Worm (Caenorhabditis elegans) whole organism, young adult: ENCODE data around the gene Y59H11AM.4.

Source experiments
- B0261.1 ChIP-seq: sonication (generic microtip); optimal IDR thresholded peaks from 2 replicates; lab custom pipeline; 2016; ENCODE audit warnings: mild to moderate bottlenecking, missing genetic modification characterization, moderate library complexity, missing compliant biosample characterization
- C06A6.2 ChIP-seq: fragments of 200-800 bp; sonication (Bioruptor generic); conservative IDR thresholded peaks from 2 replicates; pipeline ENCODE4 v1.3.6; 2022; ENCODE audit warnings: missing genetic modification characterization, missing compliant biosample characterization
- F10E7.11 ChIP-seq: sonication (generic microtip); optimal IDR thresholded peaks from 2 replicates; lab custom pipeline; 2017; ENCODE audit warnings: mild to moderate bottlenecking, missing genetic modification characterization, moderate library complexity, missing compliant biosample characterization
- F37B4.10 ChIP-seq: fragments of 200-800 bp; sonication (Bioruptor generic); IDR thresholded peaks from 2 replicates; pipeline ENCODE4 v1.3.6; 2022; ENCODE audit warnings: missing genetic modification characterization, missing compliant biosample characterization
- F52B5.7 ChIP-seq: sonication (generic microtip); optimal IDR thresholded peaks from 2 replicates; lab custom pipeline; 2016; ENCODE audit warnings: mild to moderate bottlenecking, missing genetic modification characterization, missing compliant biosample characterization
- T07F8.4 ChIP-seq: sonication (generic microtip); optimal IDR thresholded peaks from 2 replicates; lab custom pipeline; 2016; ENCODE audit warnings: mild to moderate bottlenecking, missing genetic modification characterization, moderate library complexity, missing compliant biosample characterization
- Y53G8AR.9 ChIP-seq: fragments of 200-800 bp; sonication (Bioruptor generic); conservative IDR thresholded peaks from 2 replicates; pipeline ENCODE4 v1.3.6; 2022; ENCODE audit warnings: missing genetic modification reagents, missing genetic modification characterization, missing compliant biosample characterization
- ZK185.1 ChIP-seq: sonication (generic microtip); optimal IDR thresholded peaks from 2 replicates; lab custom pipeline; 2016; ENCODE audit warnings: mild to moderate bottlenecking, missing genetic modification characterization, missing compliant biosample characterization; ENCODE audit not compliant: poor library complexity, severe bottlenecking
- akir-1 ChIP-seq: fragments of 200-800 bp; sonication (Bioruptor generic); optimal IDR thresholded peaks from 2 replicates; lab custom pipeline; 2018; ENCODE audit warnings: mild to moderate bottlenecking, missing genetic modification characterization, moderate library complexity, missing compliant biosample characterization
- aptf-3 ChIP-seq: fragments of 200-800 bp; sonication (Bioruptor generic); IDR thresholded peaks from 2 replicates; pipeline ENCODE4 v1.3.6; 2022; ENCODE audit warnings: missing genetic modification characterization, missing compliant biosample characterization
- attf-5 ChIP-seq: fragments of 200-800 bp; sonication (Bioruptor generic); optimal IDR thresholded peaks from 2 replicates; lab custom pipeline; 2018; ENCODE audit warnings: mild to moderate bottlenecking, missing genetic modification characterization, missing compliant biosample characterization
- attf-6 ChIP-seq: fragments of 200-800 bp; sonication (Bioruptor generic); IDR thresholded peaks from 2 replicates; pipeline ENCODE4 v1.3.6; 2022; ENCODE audit warnings: missing genetic modification reagents, missing genetic modification characterization, missing compliant biosample characterization
- cebp-2 ChIP-seq: fragments of 200-800 bp; sonication (Bioruptor generic); IDR thresholded peaks from 2 replicates; pipeline ENCODE4 v1.3.6; 2022; ENCODE audit warnings: missing genetic modification characterization, missing compliant biosample characterization
- ceh-100 ChIP-seq: fragments of 200-800 bp; sonication (Bioruptor generic); IDR thresholded peaks from 2 replicates; pipeline ENCODE4 v1.3.6; 2022; ENCODE audit warnings: missing genetic modification reagents, missing genetic modification characterization, missing compliant biosample characterization
- ceh-58 ChIP-seq: fragments of 200-800 bp; sonication (Bioruptor generic); IDR thresholded peaks from 2 replicates; pipeline ENCODE4 v1.3.6; 2022; ENCODE audit warnings: missing genetic modification characterization, missing compliant biosample characterization
- ceh-91 ChIP-seq: fragments of 200-800 bp; sonication (Bioruptor generic); IDR thresholded peaks from 2 replicates; pipeline ENCODE4 v1.3.6; 2022; ENCODE audit warnings: missing genetic modification reagents, missing genetic modification characterization, missing compliant biosample characterization
- dox-1 ChIP-seq: fragments of 200-800 bp; sonication (Bioruptor generic); IDR thresholded peaks from 2 replicates; pipeline ENCODE4 v1.3.6; 2022; ENCODE audit warnings: missing genetic modification reagents, missing genetic modification characterization, missing compliant biosample characterization
- efl-1 ChIP-seq: fragments of 150-350 bp; optimal IDR thresholded peaks from 2 replicates; lab custom pipeline; 2014; ENCODE audit warnings: missing biosample characterization, missing genetic modification reagents, missing genetic modification characterization
- egl-44 ChIP-seq: fragments of 200-800 bp; sonication (Bioruptor generic); IDR thresholded peaks from 2 replicates; pipeline ENCODE4 v1.3.6; 2022; ENCODE audit warnings: missing genetic modification reagents, missing genetic modification characterization, missing compliant biosample characterization
- him-1 ChIP-seq: sonication (generic microtip); optimal IDR thresholded peaks from 2 replicates; lab custom pipeline; 2016; ENCODE audit warnings: missing genotype, missing genetic modification reagents, missing genetic modification characterization, missing compliant biosample characterization
- hmg-1.2 ChIP-seq: fragments of 200-800 bp; sonication (Bioruptor generic); IDR thresholded peaks from 2 replicates; pipeline ENCODE4 v1.3.6; 2022; ENCODE audit warnings: missing genetic modification reagents, missing genetic modification characterization, missing compliant biosample characterization
- hrde-1 ChIP-seq: sonication (generic microtip); optimal IDR thresholded peaks from 2 replicates; lab custom pipeline; 2016; ENCODE audit warnings: missing genetic modification characterization, mild to moderate bottlenecking, missing compliant biosample characterization, moderate library complexity, missing genotype, missing genetic modification reagents, borderline replicate concordance
- let-607 ChIP-seq, 2 experiments: fragments of 200-800 bp in 1 of 2; sonication (Bioruptor generic) in 1 of 2; sonication (generic microtip) in 1 of 2; optimal IDR thresholded peaks; 2 replicates each; lab custom pipeline; 2016 to 2018; ENCODE audit warnings: mild to moderate bottlenecking in 2 of 2, missing compliant biosample characterization in 2 of 2, missing genetic modification characterization in 2 of 2, moderate library complexity in 2 of 2, missing genotype in 1 of 2
- lin-54 ChIP-seq: fragments of 200-800 bp; sonication (Bioruptor generic); optimal IDR thresholded peaks from 2 replicates; lab custom pipeline; 2018; ENCODE audit warnings: mild to moderate bottlenecking, missing genetic modification characterization, missing compliant biosample characterization
- lir-1 ChIP-seq: fragments of 200-800 bp; sonication (Bioruptor generic); conservative IDR thresholded peaks from 2 replicates; pipeline ENCODE4 v1.3.6; 2022; ENCODE audit warnings: missing genetic modification reagents, missing genetic modification characterization, missing compliant biosample characterization
- lsy-27 ChIP-seq: sonication (generic microtip); optimal IDR thresholded peaks from 2 replicates; lab custom pipeline; 2017; ENCODE audit warnings: missing genetic modification characterization, mild to moderate bottlenecking, missing compliant biosample characterization, antibody characterized with exemption, missing genotype, borderline replicate concordance; ENCODE audit not compliant: insufficient read depth
- mxl-1 ChIP-seq: sonication (generic microtip); optimal IDR thresholded peaks from 2 replicates; lab custom pipeline; 2016; ENCODE audit warnings: missing genetic modification characterization, missing compliant biosample characterization
- nfya-2 ChIP-seq: fragments of 200-800 bp; sonication (Bioruptor generic); IDR thresholded peaks from 2 replicates; pipeline ENCODE4 v1.3.6; 2022; ENCODE audit warnings: missing genetic modification reagents, missing genetic modification characterization, missing compliant biosample characterization
- nhr-120 ChIP-seq: fragments of 200-800 bp; sonication (Bioruptor generic); IDR thresholded peaks from 2 replicates; pipeline ENCODE4 v1.3.6; 2022; ENCODE audit warnings: missing genetic modification characterization, missing compliant biosample characterization
- rcor-1 ChIP-seq: fragments of 200-800 bp; sonication (Bioruptor generic); IDR thresholded peaks from 2 replicates; pipeline ENCODE4 v1.3.6; 2022; ENCODE audit warnings: missing genetic modification reagents, missing genetic modification characterization, missing compliant biosample characterization
- repo-1 ChIP-seq: sonication (generic microtip); optimal IDR thresholded peaks from 2 replicates; lab custom pipeline; 2017; ENCODE audit warnings: mild to moderate bottlenecking, missing genetic modification characterization, missing compliant biosample characterization
- rpc-1 ChIP-seq, 2 experiments: fragments of 150-350 bp in 1 of 2; sonication (generic microtip) in 1 of 2; optimal IDR thresholded peaks; 2 replicates each; lab custom pipeline; 2014 to 2018; ENCODE audit warnings: missing biosample characterization in 1 of 2, missing genetic modification characterization in 1 of 2, missing genetic modification reagents in 1 of 2, missing genotype in 1 of 2
- zim-3 ChIP-seq: sonication (generic microtip); optimal IDR thresholded peaks from 2 replicates; lab custom pipeline; 2017; ENCODE audit warnings: mild to moderate bottlenecking, missing genetic modification characterization, moderate library complexity, missing compliant biosample characterization
- ztf-6 ChIP-seq: fragments of 200-800 bp; sonication (Bioruptor generic); IDR thresholded peaks from 2 replicates; pipeline ENCODE4 v1.3.6; 2022; ENCODE audit warnings: missing genetic modification reagents, missing genetic modification characterization, missing compliant biosample characterization

The Y59H11AM.4 gene

ce11 chrIV:8585076-8586033, 15.2 kb upstream of the Y59H11AM.4 start, which contains the start of gene catp-7 (continued):
- TF ChIP-seq lin-54 (GFP tag; lab: Kevin White, UChicago) (no peak), nfya-2 (no peak)

- no peak for TF ChIP-seq T07F8.4 (tag; lab: Kevin White, UChicago)
- TF ChIP-seq F37B4.10 (GFP tag; lab: Robert Waterston, UW): no peak
Measured at ce11 chrIV:8571138-8571537, 985 bp upstream of the Y59H11AM.4 start, which contains the start of gene Y59H11AM.1. Gene Y59H11AM.1 (plus strand): TSS chrIV:8571438.

ce11 chrIV:8570719-8571118, 566 bp upstream of the Y59H11AM.4 start:
- TF ChIP-seq aptf-3 (GFP tag; lab: Robert Waterston, UW) (no peak), hmg-1.2 (GFP tag; lab: Robert Waterston, UW) (no peak), F52B5.7 (tag; lab: Kevin White, UChicago) (no peak), zim-3 (tag; lab: Kevin White, UChicago) (no peak), attf-6 (no peak), him-1 (tag; lab: Kevin White, UChicago) (no peak), ZK185.1 (tag; lab: Kevin White, UChicago) (no peak), lir-1 (GFP tag; lab: Robert Waterston, UW) (no peak), ztf-6 (no peak), akir-1 (GFP tag; lab: Kevin White, UChicago) (no peak), Y53G8AR.9 (GFP tag; lab: Robert Waterston, UW) (no peak), dox-1 (GFP tag; lab: Robert Waterston, UW) (no peak), hrde-1 (tag; lab: Kevin White, UChicago) (no peak)

ce11 chrIV:8559132-8559531, 11.0 kb downstream of the Y59H11AM.4 start, which contains the start of gene npr-22:
Gene npr-22 (plus strand): TSS chrIV:8559432.
- TF ChIP-seq let-607 (tag; optimal IDR thresholded peaks at IDR 0.05; lab: Kevin White, UChicago) (no peak), nhr-120 (GFP tag; lab: Robert Waterston, UW) (no peak), efl-1 (GFP tag; lab: Kevin White, UChicago) (no peak), nfya-2 (no peak), attf-5 (GFP tag; lab: Kevin White, UChicago) (no peak), ceh-58 (no peak), Y53G8AR.9 (GFP tag; lab: Robert Waterston, UW) (no peak), rcor-1 (GFP tag; lab: Robert Waterston, UW) (no peak), rpc-1 (optimal IDR thresholded peaks at IDR 0.05; lab: Kevin White, UChicago) (no peak), rpc-1 (tag; optimal IDR thresholded peaks at IDR 0.05; lab: Kevin White, UChicago) (no peak), B0261.1 (tag; lab: Kevin White, UChicago) (no peak), cebp-2 (GFP tag; lab: Robert Waterston, UW) (no peak), mxl-1 (no peak), ceh-91 (no peak), C06A6.2 (GFP tag; lab: Robert Waterston, UW) (no peak), egl-44 (GFP tag; lab: Robert Waterston, UW) (no peak), lsy-27 (tag; lab: Kevin White, UChicago) (no peak), F10E7.11 (tag; lab: Kevin White, UChicago) (no peak), ceh-100 (GFP tag; lab: Robert Waterston, UW) (no peak), repo-1 (tag; lab: Kevin White, UChicago) (no peak)
